Worm (Caenorhabditis elegans) whole organism, mixed stage, embryonic: Measurements from ENCODE around the gene dpy-2.

Experiments used
- M03D4.4 ChIP-seq: sonication (generic microtip); optimal IDR thresholded peaks from 2 replicates; lab custom pipeline; 2017; ENCODE audit warnings: mild to moderate bottlenecking, missing genetic modification characterization, missing compliant biosample characterization
- bed-3 ChIP-seq: fragments of 200-800 bp; sonication (Bioruptor generic); optimal IDR thresholded peaks from 3 replicates; lab custom pipeline; 2018; ENCODE audit warnings: mild to moderate bottlenecking, missing genetic modification characterization, moderate library complexity, missing compliant biosample characterization
- ceh-39 ChIP-seq: fragments of 150-350 bp; optimal IDR thresholded peaks from 2 replicates; lab custom pipeline; 2014; ENCODE audit warnings: missing biosample characterization, missing genetic modification characterization
- ceh-43 ChIP-seq: fragments of 200-800 bp; sonication (Bioruptor generic); optimal IDR thresholded peaks from 2 replicates; lab custom pipeline; 2018; ENCODE audit warnings: mild to moderate bottlenecking, missing genetic modification characterization, moderate library complexity, missing compliant biosample characterization
- ceh-83 ChIP-seq: fragments of 200-800 bp; sonication (Bioruptor generic); optimal IDR thresholded peaks from 2 replicates; lab custom pipeline; 2018; ENCODE audit warnings: mild to moderate bottlenecking, missing genetic modification characterization, missing compliant biosample characterization
- cnd-1 ChIP-seq: fragments of 200-800 bp; sonication (Bioruptor generic); optimal IDR thresholded peaks from 2 replicates; lab custom pipeline; 2018; ENCODE audit warnings: mild to moderate bottlenecking, missing genetic modification characterization, missing compliant biosample characterization
- drap-1 ChIP-seq: fragments of 200-800 bp; sonication (Bioruptor generic); optimal IDR thresholded peaks from 3 replicates; lab custom pipeline; 2018; ENCODE audit warnings: mild to moderate bottlenecking, missing genetic modification characterization, missing compliant biosample characterization
- elt-1 ChIP-seq: sonication (generic microtip); optimal IDR thresholded peaks from 2 replicates; lab custom pipeline; 2017; ENCODE audit warnings: missing genetic modification characterization, mild to moderate bottlenecking, missing compliant biosample characterization, antibody characterized with exemption, moderate library complexity, borderline replicate concordance; ENCODE audit not compliant: insufficient read depth
- elt-3 ChIP-seq: fragments of 150-350 bp; optimal IDR thresholded peaks from 2 replicates; lab custom pipeline; 2014; ENCODE audit warnings: missing biosample characterization, missing genetic modification characterization
- hlh-1 ChIP-seq: fragments of 150-350 bp; optimal IDR thresholded peaks from 2 replicates; lab custom pipeline; 2014; ENCODE audit warnings: missing biosample characterization, missing genetic modification reagents, missing genetic modification characterization
- lin-13 ChIP-seq: fragments of 150-350 bp; optimal IDR thresholded peaks from 2 replicates; lab custom pipeline; 2014; ENCODE audit warnings: missing biosample characterization, missing genetic modification characterization
- lin-32 ChIP-seq: fragments of 200-800 bp; sonication (Bioruptor generic); optimal IDR thresholded peaks from 2 replicates; lab custom pipeline; 2018; ENCODE audit warnings: mild to moderate bottlenecking, missing genetic modification characterization, missing compliant biosample characterization
- lsy-2 ChIP-seq: fragments of 150-350 bp; optimal IDR thresholded peaks from 2 replicates; lab custom pipeline; 2014; ENCODE audit warnings: missing biosample characterization, missing genetic modification characterization
- mab-5 ChIP-seq: fragments of 150-350 bp; optimal IDR thresholded peaks from 2 replicates; lab custom pipeline; 2014; ENCODE audit warnings: missing biosample characterization, missing genetic modification characterization
- nhr-12 ChIP-seq: fragments of 150-350 bp; optimal IDR thresholded peaks from 2 replicates; lab custom pipeline; 2014; ENCODE audit warnings: missing biosample characterization, missing genetic modification characterization
- nhr-2 ChIP-seq: fragments of 150-350 bp; optimal IDR thresholded peaks from 2 replicates; lab custom pipeline; 2014; ENCODE audit warnings: missing biosample characterization, missing genetic modification characterization
- nhr-237 ChIP-seq: fragments of 150-350 bp; optimal IDR thresholded peaks from 2 replicates; lab custom pipeline; 2014; ENCODE audit warnings: missing biosample characterization, missing genetic modification characterization
- nhr-28 ChIP-seq: fragments of 150-350 bp; optimal IDR thresholded peaks from 2 replicates; lab custom pipeline; 2014; ENCODE audit warnings: missing biosample characterization, missing genetic modification characterization
- pha-4 ChIP-seq: fragments of 150-350 bp; optimal IDR thresholded peaks from 2 replicates; lab custom pipeline; 2018; ENCODE audit warnings: missing biosample characterization, missing genetic modification reagents, missing genetic modification characterization
- sem-2 ChIP-seq: fragments of 200-800 bp; sonication (Bioruptor generic); optimal IDR thresholded peaks from 2 replicates; lab custom pipeline; 2018; ENCODE audit warnings: mild to moderate bottlenecking, missing genetic modification characterization, missing compliant biosample characterization
- snpc-4 ChIP-seq: fragments of 150-350 bp; optimal IDR thresholded peaks from 2 replicates; lab custom pipeline; 2014; ENCODE audit warnings: missing biosample characterization, missing genetic modification characterization
- sptf-1 ChIP-seq: sonication (generic microtip); optimal IDR thresholded peaks from 2 replicates; lab custom pipeline; 2017; ENCODE audit warnings: mild to moderate bottlenecking, missing genetic modification characterization, moderate library complexity, missing compliant biosample characterization
- tbx-8 ChIP-seq: fragments of 200-800 bp; sonication (Bioruptor generic); optimal IDR thresholded peaks from 2 replicates; lab custom pipeline; 2018; ENCODE audit warnings: mild to moderate bottlenecking, missing genetic modification characterization, moderate library complexity, missing compliant biosample characterization
- unc-39 ChIP-seq: fragments of 150-350 bp; optimal IDR thresholded peaks from 2 replicates; lab custom pipeline; 2014; ENCODE audit warnings: missing biosample characterization, missing genetic modification characterization
- unc-62 ChIP-seq: fragments of 150-350 bp; optimal IDR thresholded peaks from 2 replicates; lab custom pipeline; 2014; ENCODE audit warnings: missing biosample characterization, missing genetic modification reagents, missing genetic modification characterization
- zip-8 ChIP-seq: fragments of 150-350 bp; optimal IDR thresholded peaks from 2 replicates; lab custom pipeline; 2014; ENCODE audit warnings: missing biosample characterization, missing genetic modification characterization

dpy-2 gene

ce11 chrII:6752850-6753249 is 38.8 kb downstream of the dpy-2 start, which contains the start of gene F41G3.21:
Gene F41G3.21 (minus strand): TSS chrII:6752950.
- TF ChIP-seq M03D4.4 (tag; lab: Kevin White, UChicago) (no peak), tbx-8 (GFP tag; lab: Kevin White, UChicago) (no peak), pha-4 (tag; lab: Kevin White, UChicago) (no peak), drap-1 (no peak), lsy-2 (tag; lab: Kevin White, UChicago) (no peak), unc-62 (no peak), unc-39 (tag; lab: Kevin White, UChicago) (no peak), snpc-4 (tag; lab: Kevin White, UChicago) (no peak), ceh-39 (tag; lab: Kevin White, UChicago) (no peak), zip-8 (tag; lab: Kevin White, UChicago) (no peak), sem-2 (no peak), lin-32 (no peak), bed-3 (GFP tag; lab: Kevin White, UChicago) (no peak), cnd-1 (tag; lab: Kevin White, UChicago) (no peak), nhr-2 (no peak), nhr-12 (tag; lab: Kevin White, UChicago) (no peak), mab-5 (no peak), nhr-28 (tag; lab: Kevin White, UChicago) (no peak)

DNA sequence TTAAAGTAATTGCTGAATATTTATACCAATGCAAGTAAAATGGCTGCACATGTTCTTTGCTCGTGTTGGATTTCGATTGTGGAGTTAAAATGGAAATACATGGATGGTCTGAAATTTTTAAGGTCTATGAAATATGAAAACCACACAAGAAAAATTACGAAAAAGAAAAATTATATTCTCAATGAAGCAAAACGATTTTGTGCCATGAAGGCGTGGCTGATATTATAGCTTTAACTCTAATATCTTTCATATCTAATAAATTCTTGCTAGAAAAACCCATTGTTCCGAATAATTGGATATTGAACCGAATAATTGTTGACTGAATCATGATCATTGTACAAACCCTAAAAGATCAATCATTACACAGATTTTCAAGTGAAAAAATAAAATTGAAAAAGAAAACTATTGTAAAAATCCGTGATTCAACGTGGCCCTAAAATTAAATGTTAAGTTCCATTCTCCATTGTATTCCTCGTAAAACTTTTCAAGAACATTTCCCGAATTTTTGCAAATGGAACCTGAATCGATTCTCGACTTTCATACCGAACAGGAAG is 40.7 kb downstream of the dpy-2 start, which contains the start of the genes srx-95 and fis-1:
Gene srx-95, minus strand, starts transcription at position 101 of the 554 bp plus-strand sequence.
Gene fis-1, plus strand, starts transcription at position 504 of the 554 bp plus-strand sequence.
- no peak for TF ChIP-seq elt-1 (tag; lab: Kevin White, UChicago)
- TF ChIP-seq lsy-2 (tag; lab: Kevin White, UChicago), result no peak
- TF ChIP-seq nhr-28 (tag; lab: Kevin White, UChicago), result no peak
- TF ChIP-seq lin-13, result no peak
- TF ChIP-seq nhr-237 (tag; lab: Kevin White, UChicago), result no peak
- TF ChIP-seq ceh-83 (GFP tag; lab: Kevin White, UChicago), result no peak
- TF ChIP-seq elt-3 (tag; lab: Kevin White, UChicago), result no peak

DNA sequence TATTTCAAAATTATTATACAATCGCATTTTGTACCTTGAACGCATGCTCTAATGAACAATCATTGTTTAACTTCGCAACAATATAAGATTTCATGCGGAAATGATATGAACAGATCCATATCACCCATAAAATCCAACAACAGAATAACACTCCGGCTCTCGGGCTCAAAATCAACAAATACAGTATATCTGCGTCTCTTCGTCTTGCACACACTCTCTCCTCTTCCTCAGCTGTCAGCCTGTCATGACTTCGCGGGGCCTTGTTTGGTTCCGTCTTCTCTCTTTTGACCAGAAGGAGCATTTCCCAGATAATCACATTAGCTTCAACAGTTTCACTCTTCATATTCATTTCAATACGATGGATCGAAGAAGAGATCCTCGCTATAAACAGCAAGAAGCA is 42.1 kb downstream of the dpy-2 start, which contains the start of gene F41G3.3:
Gene F41G3.3, plus strand, starts transcription at position 301 of the 400 bp plus-strand sequence.
- TF ChIP-seq nhr-28 (tag; lab: Kevin White, UChicago) (no peak), mab-5 (no peak), cnd-1 (tag; lab: Kevin White, UChicago) (no peak), ceh-43 (GFP tag; lab: Kevin White, UChicago) (no peak), pha-4 (tag; lab: Kevin White, UChicago) (no peak), sptf-1 (tag; lab: Kevin White, UChicago) (no peak), hlh-1 (no peak), lin-13 (no peak), nhr-2 (no peak), unc-39 (tag; lab: Kevin White, UChicago) (no peak), ceh-83 (GFP tag; lab: Kevin White, UChicago) (no peak), bed-3 (GFP tag; lab: Kevin White, UChicago) (no peak)

DNA sequence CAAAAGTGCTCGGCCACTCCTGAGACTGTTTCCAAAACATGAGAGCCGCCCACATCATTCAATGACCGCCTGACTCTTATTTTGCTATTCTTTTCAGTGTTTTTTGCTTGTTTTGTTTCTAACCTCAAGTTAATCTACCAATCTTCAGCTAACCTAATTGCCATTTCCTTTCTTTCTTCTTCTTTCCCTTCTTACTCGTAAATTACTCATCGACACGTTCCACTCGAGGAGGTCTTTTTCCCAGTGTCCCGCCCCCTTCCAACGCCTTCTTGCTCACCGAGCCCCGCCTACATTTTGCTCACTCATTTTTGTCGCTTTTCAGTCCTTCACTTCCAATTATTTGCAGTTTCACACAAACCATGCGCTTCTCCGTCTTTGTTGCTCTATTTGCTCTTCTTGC is 50.6 kb downstream of the dpy-2 start, which contains the start of gene nlp-50:
Gene nlp-50, plus strand, starts transcription at position 301 of the 400 bp plus-strand sequence.
- TF ChIP-seq mab-5, result no peak
